Worm (Caenorhabditis elegans) whole organism, dauer: ENCODE data around the gene exc-12.

Experiments used
- unc-62 ChIP-seq: sonication (generic microtip); optimal IDR thresholded peaks from 2 replicates; lab custom pipeline; 2017; ENCODE audit warnings: missing biosample characterization, missing genetic modification reagents, missing genetic modification characterization

exc-12 gene

DNA sequence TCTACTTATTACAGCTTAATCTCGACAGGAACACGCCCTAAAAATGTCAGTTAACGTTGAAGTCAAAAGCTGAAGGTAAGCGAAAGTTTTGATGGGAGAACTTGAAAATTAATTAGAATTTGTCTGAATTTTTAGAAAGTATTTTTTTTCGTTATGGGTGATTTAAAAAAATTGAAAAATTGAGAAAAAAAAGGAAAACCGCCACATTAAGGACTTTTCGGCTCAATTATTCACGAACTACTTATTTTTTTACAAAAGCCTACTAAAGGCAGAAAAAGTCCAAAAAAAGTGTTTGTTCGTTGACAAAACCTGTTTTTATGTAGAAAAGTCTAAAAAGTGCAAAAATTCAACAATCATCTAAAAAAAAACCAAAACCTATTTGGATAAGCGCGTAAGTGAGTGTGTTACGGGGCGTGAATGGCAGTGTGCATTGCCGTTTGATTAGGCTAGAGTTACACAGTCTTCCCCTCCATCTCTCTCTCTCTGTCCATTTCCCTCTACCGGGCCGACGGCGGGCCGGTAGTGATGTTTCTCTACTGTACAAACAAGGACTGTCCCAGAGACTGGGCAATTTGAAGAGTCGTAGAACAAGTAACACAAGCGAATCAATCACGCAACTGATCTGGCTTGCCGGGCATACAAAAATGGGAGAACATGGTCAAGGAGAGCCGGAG is 42.7 kb downstream of the exc-12 start, which contains the start of gene lron-13:
Gene lron-13, plus strand, starts transcription at position 15 of the 674 bp plus-strand sequence.
- no peak for TF ChIP-seq unc-62 (GFP tag; lab: Kevin White, UChicago)

DNA sequence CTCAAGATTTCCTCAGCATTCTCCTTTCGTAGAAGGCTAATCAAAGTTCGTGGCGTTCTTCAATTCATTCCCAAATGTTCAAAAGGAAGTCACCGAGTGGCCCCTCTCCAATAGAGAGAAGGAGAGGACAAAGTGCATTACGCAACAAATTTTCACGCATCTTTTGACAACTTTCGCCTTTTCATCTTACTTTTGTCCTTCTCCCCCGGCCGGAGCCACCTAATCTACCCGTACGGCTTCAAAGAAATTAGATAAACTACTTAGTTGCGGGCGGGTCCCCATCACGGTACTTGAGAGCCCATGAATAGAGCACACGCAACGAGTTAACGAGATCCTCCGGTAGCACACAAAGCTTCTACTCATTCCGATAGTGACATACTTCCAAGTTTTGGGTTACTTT is 43.5 kb downstream of the exc-12 start:
- no peak for TF ChIP-seq unc-62 (GFP tag; lab: Kevin White, UChicago)

DNA sequence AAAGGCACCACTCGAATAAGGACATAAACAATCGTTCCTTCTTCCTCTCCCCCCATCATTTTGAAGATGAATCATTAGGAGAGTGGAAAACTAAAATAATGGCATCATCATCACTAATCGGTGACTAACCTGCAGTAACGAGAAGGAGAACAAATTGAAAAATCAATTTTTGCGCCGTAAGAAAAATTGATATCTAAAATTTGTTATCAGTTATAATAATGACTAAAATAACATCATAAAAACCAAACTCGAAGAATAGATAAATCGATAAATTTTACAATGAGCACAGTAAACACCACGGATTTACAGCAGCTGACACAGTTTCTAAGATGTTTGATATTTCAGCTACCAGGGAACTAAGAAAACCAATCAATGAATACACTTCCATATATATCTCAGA is 44.1 kb downstream of the exc-12 start:
- TF ChIP-seq unc-62 (GFP tag; lab: Kevin White, UChicago), result no peak

DNA sequence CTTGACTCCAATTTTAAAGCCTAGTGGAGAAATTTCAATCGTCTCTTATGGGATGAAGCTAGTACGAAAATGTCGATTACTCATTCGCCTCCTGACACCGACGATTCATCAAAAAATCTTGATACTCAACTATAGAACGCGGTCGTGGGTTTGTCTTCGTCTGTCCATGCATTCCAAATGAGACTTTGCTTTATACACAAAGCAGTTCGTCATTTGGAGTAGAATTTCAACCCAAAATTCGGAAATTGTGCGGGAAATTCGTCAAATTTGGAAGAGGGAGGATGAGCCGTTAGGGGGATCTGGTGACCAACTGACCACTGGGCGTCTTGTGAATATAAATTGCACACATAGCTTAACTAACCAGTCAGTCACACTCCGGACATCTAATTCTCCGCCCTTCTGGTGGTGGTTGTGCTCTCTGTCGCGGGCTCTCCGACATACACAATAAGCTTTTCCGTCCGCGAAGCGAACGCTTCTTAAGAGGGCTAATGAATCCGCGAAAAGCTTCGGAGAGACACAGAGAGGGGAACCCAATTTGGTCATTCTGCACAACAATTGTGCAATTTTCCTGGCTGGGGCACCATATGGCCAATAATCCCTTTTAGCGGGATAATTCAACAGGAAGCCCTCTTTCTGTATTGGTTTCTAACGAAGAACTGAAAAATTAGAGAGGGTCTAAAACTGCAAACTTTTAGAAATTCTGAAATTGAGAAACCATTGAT is 45.0 kb downstream of the exc-12 start:
- TF ChIP-seq unc-62 (GFP tag; lab: Kevin White, UChicago), result no peak

DNA sequence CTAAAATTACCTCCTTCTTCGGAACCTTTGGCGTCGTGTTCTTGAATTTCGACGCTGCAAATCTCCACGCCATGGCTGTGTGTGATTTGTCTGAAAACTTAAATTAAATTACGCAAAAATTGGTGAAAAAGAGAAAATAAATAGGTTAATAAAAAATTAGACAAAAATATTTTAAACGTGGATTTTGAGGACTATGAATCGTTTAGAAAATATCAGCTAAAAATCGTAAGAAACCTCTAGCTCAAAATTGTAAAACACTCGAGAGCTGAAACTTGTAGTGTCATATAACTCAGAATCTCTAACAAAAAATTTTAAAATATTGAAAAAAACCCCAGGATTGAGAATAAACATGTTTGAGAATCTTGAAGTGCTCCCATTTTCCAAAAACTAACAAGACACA is 46.2 kb downstream of the exc-12 start, which contains the start of gene pod-1:
Gene pod-1, minus strand, starts transcription at position 101 of the 400 bp plus-strand sequence.
- no peak for TF ChIP-seq unc-62 (GFP tag; lab: Kevin White, UChicago)

DNA sequence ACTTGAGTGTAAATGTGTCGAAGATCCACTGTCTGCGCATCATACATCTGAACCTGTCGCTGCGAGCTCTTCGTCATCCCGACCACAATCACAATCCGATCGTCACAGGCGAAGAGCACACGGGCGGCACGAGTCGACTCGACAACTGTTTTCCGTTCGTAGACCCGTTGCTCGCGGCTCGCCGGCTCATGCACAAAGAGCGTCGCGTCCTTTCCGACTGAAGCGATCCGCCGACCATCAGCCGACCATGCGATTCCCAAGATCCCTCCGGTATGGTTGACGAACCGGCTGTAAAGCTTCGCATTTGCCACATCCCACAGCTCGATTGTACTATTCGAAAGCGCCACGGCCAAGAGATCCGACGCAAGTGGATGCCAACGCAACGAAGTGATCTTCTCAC is 51.8 kb downstream of the exc-12 start:
- TF ChIP-seq unc-62 (GFP tag; lab: Kevin White, UChicago), result no peak
